Worm (Caenorhabditis elegans) whole organism, midembryonic: ENCODE data around the gene frpr-9.

Experiments
- T22C8.4 ChIP-seq: fragments of 200-800 bp; sonication (Bioruptor generic); IDR thresholded peaks from 2 replicates; pipeline ENCODE4 v1.3.6; 2022; ENCODE audit warnings: missing genetic modification characterization, missing compliant biosample characterization
- cog-1 ChIP-seq: sonication (generic microtip); optimal IDR thresholded peaks from 2 replicates; lab custom pipeline; 2016; ENCODE audit warnings: missing genetic modification characterization, missing compliant biosample characterization
- flt-1 ChIP-seq: fragments of 200-800 bp; sonication (Bioruptor generic); IDR thresholded peaks from 2 replicates; pipeline ENCODE4 v1.3.6; 2022; ENCODE audit warnings: missing genetic modification characterization, missing compliant biosample characterization
- klf-2 ChIP-seq: fragments of 200-800 bp; sonication (Bioruptor generic); conservative IDR thresholded peaks from 2 replicates; pipeline ENCODE4 v1.3.6; 2022; ENCODE audit warnings: missing genetic modification reagents, missing genetic modification characterization, missing compliant biosample characterization
- med-1 ChIP-seq: sonication (generic microtip); optimal IDR thresholded peaks from 2 replicates; lab custom pipeline; 2017; ENCODE audit warnings: missing genetic modification characterization, mild to moderate bottlenecking, missing compliant biosample characterization, antibody characterized with exemption, missing genetic modification reagents; ENCODE audit not compliant: insufficient read depth
- ref-1 ChIP-seq: fragments of 200-800 bp; sonication (Bioruptor generic); conservative IDR thresholded peaks from 2 replicates; pipeline ENCODE4 v1.3.6; 2022; ENCODE audit warnings: missing genetic modification reagents, missing genetic modification characterization, missing compliant biosample characterization
- tab-1 ChIP-seq: fragments of 200-800 bp; sonication (Bioruptor generic); IDR thresholded peaks from 2 replicates; pipeline ENCODE4 v1.3.6; 2022; ENCODE audit warnings: missing genetic modification characterization, missing compliant biosample characterization
- ztf-23 ChIP-seq: fragments of 200-800 bp; sonication (Bioruptor generic); IDR thresholded peaks from 2 replicates; pipeline ENCODE4 v1.3.6; 2022; ENCODE audit warnings: missing genetic modification reagents, missing genetic modification characterization, missing compliant biosample characterization
- ztf-29 ChIP-seq: fragments of 200-800 bp; sonication (Bioruptor generic); IDR thresholded peaks from 2 replicates; pipeline ENCODE4 v1.3.6; 2022; ENCODE audit warnings: missing genetic modification reagents, missing genetic modification characterization, missing compliant biosample characterization

The frpr-9 gene

ce11 chrV:10955681-10956476, 36.0 kb upstream of the frpr-9 start, which contains the start of gene F17C11.13:
Gene F17C11.13, plus strand, starts transcription at chrV:10955923.
- TF ChIP-seq ref-1 (GFP tag; lab: Robert Waterston, UW) (no peak), T22C8.4 (no peak), klf-2 (GFP tag; lab: Robert Waterston, UW) (no peak), ztf-23 (GFP tag; lab: Robert Waterston, UW) (no peak)

- TF ChIP-seq tab-1 (GFP tag; lab: Robert Waterston, UW) (no peak), ref-1 (GFP tag; lab: Robert Waterston, UW) (no peak), klf-2 (GFP tag; lab: Robert Waterston, UW) (no peak), T22C8.4 (no peak), med-1 (GFP tag; lab: Kevin White, UChicago) (no peak), flt-1 (GFP tag; lab: Robert Waterston, UW) (no peak), cog-1 (tag; lab: Kevin White, UChicago) (no peak), ztf-29 (no peak), ztf-23 (GFP tag; lab: Robert Waterston, UW) (no peak)
These were observed 33.5 kb upstream of the frpr-9 start, which contains the start of gene pigt-1 for ce11 chrV:10958322-10958900. Gene pigt-1, minus strand, starts transcription at chrV:10958821.

- TF ChIP-seq klf-2 (GFP tag; lab: Robert Waterston, UW) (no peak), ztf-29 (no peak)
These were observed 31.3 kb upstream of the frpr-9 start, which contains the start of gene vps-36 for ce11 chrV:10960544-10960943. Gene vps-36, minus strand, starts transcription at chrV:10960669.

ce11 chrV:10961448-10961870, 30.4 kb upstream of the frpr-9 start:
- TF ChIP-seq ztf-23 (GFP tag; lab: Robert Waterston, UW), result peak; percentile 65
- TF ChIP-seq flt-1 (GFP tag; lab: Robert Waterston, UW), result no peak

ce11 chrV:10965501-10965900, 26.4 kb upstream of the frpr-9 start, which contains the start of the genes ctf-4 and eef-1G:
Gene ctf-4, minus strand, starts transcription at chrV:10965539.
Gene eef-1G, plus strand, starts transcription at chrV:10965719.
- TF ChIP-seq ref-1 (GFP tag; lab: Robert Waterston, UW) (no peak), ztf-23 (GFP tag; lab: Robert Waterston, UW) (peak; percentile 100), ztf-29 (no peak), T22C8.4 (0 out of 2 replicates have a peak, but pooled peaks have one; percentile 25), flt-1 (GFP tag; lab: Robert Waterston, UW) (peak; percentile 69), cog-1 (tag; lab: Kevin White, UChicago) (peak; percentile 86), tab-1 (GFP tag; lab: Robert Waterston, UW) (no peak)

- TF ChIP-seq ztf-29 (no peak), klf-2 (GFP tag; lab: Robert Waterston, UW) (no peak)
These were observed 25.0 kb upstream of the frpr-9 start for ce11 chrV:10966874-10967273.

ce11 chrV:10967594-10968273, 24.2 kb upstream of the frpr-9 start:
- TF ChIP-seq ztf-23 (GFP tag; lab: Robert Waterston, UW) (no peak), med-1 (GFP tag; lab: Kevin White, UChicago) (no peak), ztf-29 (no peak), flt-1 (GFP tag; lab: Robert Waterston, UW) (no peak), ref-1 (GFP tag; lab: Robert Waterston, UW) (no peak)

- no peak for TF ChIP-seq flt-1 (GFP tag; lab: Robert Waterston, UW)
- no peak for TF ChIP-seq T22C8.4
These were observed 21.8 kb upstream of the frpr-9 start, which contains the start of gene F17C11.22 for ce11 chrV:10970070-10970469. Gene F17C11.22, minus strand, starts transcription at chrV:10970170.

ce11 chrV:10970930-10971329, 21.0 kb upstream of the frpr-9 start:
- TF ChIP-seq cog-1 (tag; lab: Kevin White, UChicago) (no peak), tab-1 (GFP tag; lab: Robert Waterston, UW) (no peak), med-1 (GFP tag; lab: Kevin White, UChicago) (no peak)

ce11 chrV:10975091-10975490, 16.8 kb upstream of the frpr-9 start:
- no peak for TF ChIP-seq ref-1 (GFP tag; lab: Robert Waterston, UW)
- no peak for TF ChIP-seq med-1 (GFP tag; lab: Kevin White, UChicago)
- no peak for TF ChIP-seq flt-1 (GFP tag; lab: Robert Waterston, UW)
- no peak for TF ChIP-seq klf-2 (GFP tag; lab: Robert Waterston, UW)
- no peak for TF ChIP-seq ztf-23 (GFP tag; lab: Robert Waterston, UW)
- TF ChIP-seq ztf-29, result no peak
- TF ChIP-seq cog-1 (tag; lab: Kevin White, UChicago), result no peak
